Worm (Caenorhabditis elegans): ENCODE data around the gene F08G12.3.

F08G12.3 gene

DNA sequence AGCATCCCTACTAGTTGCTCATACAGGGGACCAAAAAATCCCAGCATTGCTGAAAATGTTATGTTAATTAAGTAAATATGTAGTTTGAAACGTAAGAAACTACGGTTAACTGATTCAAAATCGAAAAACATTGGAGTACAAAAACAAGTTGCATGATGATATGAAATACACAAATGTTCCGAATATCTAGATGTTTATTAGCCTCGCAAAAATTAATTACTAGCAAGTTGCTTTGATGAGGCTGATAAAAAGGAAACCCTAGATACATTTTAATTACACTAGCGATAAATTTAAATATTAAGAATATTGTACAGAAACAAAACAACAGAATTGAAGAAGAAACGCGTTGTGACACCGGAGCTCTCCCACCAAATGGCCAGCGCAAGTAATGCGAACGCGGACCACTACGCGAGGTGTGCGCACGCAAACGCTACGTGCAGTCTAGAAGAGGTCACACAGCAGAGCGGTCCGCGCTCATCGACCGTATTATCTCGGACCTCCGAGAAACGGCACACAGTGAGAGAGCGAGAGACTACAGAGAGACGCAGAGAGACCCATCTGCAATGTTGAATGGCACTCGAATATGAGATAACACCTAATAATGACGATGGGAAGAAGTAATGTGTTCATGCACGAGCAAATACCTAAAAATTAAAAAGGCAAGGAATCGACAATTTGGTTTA lies 3.2 kb upstream of the F08G12.3 start, which contains the start of gene inx-2:
Gene inx-2, minus strand, starts transcription at position 51 of the 683 bp plus-strand sequence.
- TF ChIP-seq unc-62 (GFP tag; optimal IDR thresholded peaks at IDR 0.05) = no peak

DNA sequence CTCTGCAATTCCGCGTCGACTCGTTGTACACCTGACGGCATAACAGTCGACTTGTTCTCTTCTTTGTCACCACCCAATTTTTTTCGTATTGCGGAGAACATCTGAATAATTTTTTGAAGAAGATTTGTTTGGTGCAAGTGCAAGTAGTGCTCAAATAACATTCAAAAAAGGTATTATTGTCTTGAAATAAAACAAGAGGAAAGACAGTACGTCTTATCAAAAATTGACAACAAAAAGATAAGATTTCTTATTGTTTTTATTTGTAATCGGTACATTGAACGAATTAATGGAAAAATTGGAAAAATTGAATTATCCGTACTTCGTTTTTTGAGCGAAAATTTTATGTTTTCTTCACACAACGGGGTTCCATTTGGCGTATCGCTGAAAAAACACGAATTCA lies 5.7 kb downstream of the F08G12.3 start, which contains the start of gene F08G12.1:
Gene F08G12.1, minus strand, starts transcription at position 101 of the 400 bp plus-strand sequence.
- TF ChIP-seq unc-62 (GFP tag; optimal IDR thresholded peaks at IDR 0.05) = no peak

DNA sequence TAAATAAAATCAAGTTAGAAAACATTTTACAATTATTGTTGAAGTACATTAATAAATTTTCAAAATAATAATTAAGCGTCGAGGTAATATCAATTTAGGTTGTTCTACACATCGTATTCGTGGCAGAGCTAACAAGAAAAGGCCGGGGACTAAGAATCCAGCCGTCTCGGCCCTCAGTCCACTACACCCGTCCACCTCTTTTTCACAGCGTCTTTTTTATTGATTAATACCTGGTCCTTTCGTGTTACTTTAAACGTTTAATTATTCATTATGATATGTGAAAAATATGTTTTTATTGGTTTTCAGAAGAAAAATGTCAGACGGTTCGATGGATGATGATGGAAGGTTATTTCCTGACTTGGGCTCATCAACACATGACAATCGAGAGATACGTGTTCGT lies 7.0 kb downstream of the F08G12.3 start, which contains the start of gene vhl-1:
Gene vhl-1, plus strand, starts transcription at position 301 of the 400 bp plus-strand sequence.
- no peak for TF ChIP-seq unc-62 (GFP tag; optimal IDR thresholded peaks at IDR 0.05)

DNA sequence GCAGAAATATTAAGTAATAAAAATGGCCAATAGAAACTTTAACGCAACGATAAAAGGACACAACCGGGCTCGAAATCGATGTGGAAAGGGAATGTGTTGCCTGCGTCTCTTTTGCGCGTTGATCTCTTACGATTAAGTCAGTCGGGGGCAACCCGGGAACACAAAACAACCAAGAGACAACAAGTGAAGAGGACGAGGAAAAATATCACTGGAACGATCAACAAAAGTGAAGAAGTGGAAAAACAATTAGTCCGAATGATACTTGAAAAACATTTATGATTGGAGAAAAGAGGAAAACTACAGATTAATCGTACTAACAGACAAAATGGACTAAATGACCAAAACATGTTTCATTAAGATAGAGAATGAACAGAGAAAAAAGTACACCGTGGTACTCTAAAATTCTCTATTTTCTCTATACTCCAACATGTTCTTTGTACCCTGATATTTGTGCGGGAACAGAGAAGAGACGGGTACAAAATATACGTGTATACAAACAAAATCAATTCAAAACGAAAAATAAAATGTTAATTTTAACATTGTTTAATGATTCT lies 10.3 kb downstream of the F08G12.3 start, which contains the start of gene F08G12.5:
Gene F08G12.5, minus strand, starts transcription at position 1 of the 554 bp plus-strand sequence.
- TF ChIP-seq unc-62 (GFP tag; optimal IDR thresholded peaks at IDR 0.05) = no peak

DNA sequence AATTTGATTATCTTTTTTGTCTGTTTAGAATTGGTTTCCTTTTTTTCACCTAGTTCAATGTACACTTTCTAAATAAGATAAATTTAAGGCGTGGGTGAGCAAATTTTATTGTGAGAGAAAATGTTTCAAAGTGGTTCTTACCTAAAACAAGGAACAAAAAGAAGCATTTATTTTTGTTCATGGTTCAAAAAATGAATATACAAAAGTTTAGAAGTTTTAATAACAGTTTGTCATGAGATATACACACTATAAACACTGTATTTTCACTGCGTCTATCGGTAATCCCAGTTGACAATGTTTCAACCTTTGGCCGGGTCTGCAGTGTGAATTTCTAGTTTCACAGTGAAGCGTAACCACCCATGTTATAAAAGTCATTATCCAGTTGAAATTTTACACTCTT lies 15.3 kb downstream of the F08G12.3 start, which contains the start of gene F08G12.11:
Gene F08G12.11, minus strand, starts transcription at position 181 of the 400 bp plus-strand sequence.
- no peak for TF ChIP-seq unc-62 (GFP tag; optimal IDR thresholded peaks at IDR 0.05)

DNA sequence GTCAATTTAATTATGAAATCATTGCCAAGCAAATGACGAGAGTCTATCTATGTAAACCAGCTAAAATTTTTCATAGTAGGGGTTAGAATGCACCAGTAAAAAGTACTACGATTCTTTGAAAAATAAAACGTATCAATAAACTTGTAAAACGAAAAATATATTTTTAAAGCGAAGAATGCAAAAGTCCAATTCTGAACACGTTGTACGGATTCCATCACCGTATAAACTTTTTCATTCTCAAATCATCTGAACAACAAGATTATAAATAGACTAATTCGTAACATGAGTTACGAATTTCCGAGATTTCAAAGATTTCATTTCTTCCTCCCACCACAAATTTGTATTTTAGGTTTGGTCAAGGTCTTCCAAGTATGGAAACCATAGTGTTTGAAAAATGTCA lies 16.7 kb downstream of the F08G12.3 start, which contains the start of gene nlp-57:
Gene nlp-57, plus strand, starts transcription at position 301 of the 400 bp plus-strand sequence.
- no peak for TF ChIP-seq unc-62 (GFP tag; optimal IDR thresholded peaks at IDR 0.05)

DNA sequence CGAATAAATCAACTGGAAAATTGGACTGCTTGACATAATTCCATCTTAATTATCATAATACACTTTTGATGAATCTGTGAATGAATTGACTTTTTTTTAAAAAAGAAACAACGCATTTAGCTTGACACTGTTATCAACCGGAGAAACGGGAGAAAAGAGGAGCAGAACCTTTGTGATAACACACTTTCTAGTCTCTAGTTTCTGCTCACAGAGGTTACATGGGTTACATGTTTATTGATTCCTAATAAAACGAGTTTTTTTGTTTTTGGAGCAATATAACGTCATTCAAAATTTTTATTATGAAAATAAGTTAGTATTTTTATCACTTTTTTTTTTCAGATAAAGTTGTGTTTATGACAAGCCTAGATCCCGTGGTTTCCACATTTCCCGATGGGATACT lies 17.9 kb downstream of the F08G12.3 start, which contains the start of gene hizr-1:
Gene hizr-1, plus strand, starts transcription at position 340 of the 400 bp plus-strand sequence.
- no peak for TF ChIP-seq unc-62 (GFP tag; optimal IDR thresholded peaks at IDR 0.05)

DNA sequence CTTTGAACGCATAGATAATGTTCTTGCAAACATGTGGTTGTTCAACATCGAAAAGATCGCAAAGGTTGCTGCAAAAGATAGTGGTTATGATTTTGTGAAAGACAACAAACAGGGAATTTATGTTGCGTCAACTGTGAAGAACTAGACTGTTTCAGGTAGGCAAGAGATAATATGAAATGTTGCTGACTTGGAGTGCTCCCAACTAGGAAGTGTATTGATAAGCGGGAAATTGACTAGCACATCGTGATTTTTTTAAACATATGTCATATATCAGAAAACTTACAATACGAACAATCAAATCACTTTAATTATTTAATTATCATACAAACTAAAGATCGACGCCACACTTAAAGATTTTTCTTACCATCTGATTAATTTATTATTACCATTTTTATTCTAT lies 23.2 kb downstream of the F08G12.3 start:
- no peak for TF ChIP-seq unc-62 (GFP tag; optimal IDR thresholded peaks at IDR 0.05)

DNA sequence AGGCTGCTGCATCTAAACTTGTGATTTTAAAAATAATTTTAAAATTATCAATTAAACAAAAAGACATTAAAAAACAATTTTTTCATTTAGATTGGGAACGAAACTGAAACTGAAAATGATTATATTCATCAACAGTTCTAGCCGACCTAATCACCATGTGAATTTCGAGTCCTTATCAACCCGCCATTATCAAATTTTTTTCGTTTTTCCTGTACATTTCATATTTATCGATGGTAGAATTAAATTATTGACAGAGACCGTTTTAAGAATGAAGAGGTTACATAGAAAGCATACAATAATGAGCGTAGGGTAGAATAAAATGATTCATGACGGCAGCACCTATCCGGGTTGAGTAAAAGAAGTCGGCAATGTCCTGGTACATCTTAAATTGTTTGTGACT lies 24.2 kb downstream of the F08G12.3 start, which contains the start of gene asm-2:
Gene asm-2, minus strand, starts transcription at position 12 of the 400 bp plus-strand sequence.
- TF ChIP-seq unc-62 (GFP tag; optimal IDR thresholded peaks at IDR 0.05) = no peak

DNA sequence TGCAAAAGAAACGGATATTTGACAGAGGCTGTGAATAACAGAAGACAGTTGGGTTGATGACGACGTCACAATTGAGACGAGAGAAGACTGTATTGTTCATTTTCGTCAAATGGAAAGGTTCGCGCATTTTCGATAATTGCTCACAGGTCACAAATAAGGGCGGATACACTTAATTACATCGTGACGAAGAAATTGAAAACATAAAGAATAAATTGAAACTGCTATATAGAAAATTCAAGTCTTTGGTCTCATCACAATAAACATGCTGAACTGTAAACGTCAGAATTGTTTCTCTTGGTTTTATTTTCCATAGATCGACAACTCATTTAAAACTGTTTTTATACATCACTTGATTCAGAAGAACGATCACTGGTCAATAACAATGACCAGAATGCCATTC lies 26.8 kb downstream of the F08G12.3 start, which contains the start of gene ZK455.5:
Gene ZK455.5, minus strand, starts transcription at position 101 of the 400 bp plus-strand sequence.
- no peak for TF ChIP-seq unc-62 (GFP tag; optimal IDR thresholded peaks at IDR 0.05)

DNA sequence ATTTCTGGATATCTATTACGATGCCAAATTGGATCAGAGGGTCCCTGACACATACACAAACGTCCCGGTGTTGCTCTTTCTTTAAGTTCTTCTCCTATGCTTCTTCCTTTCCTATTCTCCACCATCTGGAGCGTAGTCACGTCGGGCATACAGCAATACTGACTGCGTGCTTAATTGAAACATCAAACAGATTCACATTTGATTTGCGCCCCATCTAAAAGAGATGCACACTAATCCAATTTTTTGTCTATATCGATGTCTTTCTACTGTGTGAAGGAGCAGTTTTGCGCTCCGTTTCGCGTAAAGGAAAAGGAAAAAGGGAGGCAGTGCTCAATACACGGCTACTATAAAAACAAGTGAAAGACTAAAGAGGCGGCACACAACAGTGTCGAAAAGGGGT lies 28.7 kb downstream of the F08G12.3 start:
- no peak for TF ChIP-seq unc-62 (GFP tag; optimal IDR thresholded peaks at IDR 0.05)

DNA sequence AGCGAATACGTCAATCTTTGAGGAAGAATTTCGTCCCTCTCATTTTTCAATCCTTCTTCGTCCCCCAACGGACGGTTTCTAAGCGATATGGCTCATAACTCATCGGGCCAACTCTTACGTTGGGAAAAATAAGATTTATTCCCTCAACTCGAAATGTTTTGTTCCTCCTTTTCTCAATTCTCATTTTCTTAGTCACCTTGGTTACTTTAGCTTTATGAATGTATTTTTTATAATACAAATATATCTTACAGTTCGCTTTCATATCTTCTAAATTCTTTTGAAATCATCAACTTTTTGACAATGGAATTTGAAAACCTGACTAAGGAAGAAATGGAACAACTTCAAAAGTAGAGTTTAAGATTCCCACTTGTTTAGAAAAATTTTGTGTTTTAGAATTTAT lies 29.4 kb downstream of the F08G12.3 start, which contains the start of gene npr-9:
Gene npr-9, plus strand, starts transcription at position 301 of the 400 bp plus-strand sequence.
- TF ChIP-seq unc-62 (GFP tag; optimal IDR thresholded peaks at IDR 0.05) = no peak

DNA sequence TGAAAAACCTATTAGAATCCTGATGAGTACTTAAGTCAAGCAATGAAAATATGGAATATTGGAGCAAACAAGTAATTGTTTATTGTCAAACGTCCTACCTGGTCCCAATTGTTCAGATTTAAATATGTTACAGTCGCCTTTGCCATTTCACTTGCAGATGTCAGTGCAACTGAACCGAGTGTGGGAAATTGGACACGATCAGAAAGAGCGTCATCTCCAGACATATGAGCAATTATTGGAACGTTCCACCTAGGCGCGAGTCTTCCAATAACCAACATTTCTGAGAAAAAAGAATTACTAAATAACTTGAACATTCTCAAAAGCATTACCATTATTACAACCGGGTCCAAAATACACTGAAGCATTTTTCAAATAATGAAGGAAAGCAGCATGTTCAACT lies 37.0 kb downstream of the F08G12.3 start:
- TF ChIP-seq unc-62 (GFP tag; optimal IDR thresholded peaks at IDR 0.05) = no peak

DNA sequence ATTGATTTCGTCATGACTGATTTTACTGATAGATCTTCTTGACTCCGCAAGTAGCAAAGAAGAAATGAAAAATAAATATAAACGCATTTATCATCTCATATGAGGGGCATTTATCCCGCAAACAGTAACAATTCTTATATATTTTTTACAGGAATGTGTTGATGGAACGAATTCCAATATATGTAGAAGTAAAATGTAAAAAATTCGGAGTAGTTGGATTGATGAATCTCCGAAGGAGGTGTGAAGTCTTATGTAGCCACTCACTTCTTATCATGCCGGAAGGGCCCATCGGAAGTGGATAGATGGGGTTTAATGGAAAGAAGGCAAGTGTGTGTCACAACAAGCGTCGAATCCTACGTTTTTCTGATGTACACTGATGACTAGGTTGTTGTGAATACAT lies 37.7 kb downstream of the F08G12.3 start, which contains the start of gene gcy-9:
Gene gcy-9, minus strand, starts transcription at position 101 of the 400 bp plus-strand sequence.
- TF ChIP-seq unc-62 (GFP tag; optimal IDR thresholded peaks at IDR 0.05) = no peak

DNA sequence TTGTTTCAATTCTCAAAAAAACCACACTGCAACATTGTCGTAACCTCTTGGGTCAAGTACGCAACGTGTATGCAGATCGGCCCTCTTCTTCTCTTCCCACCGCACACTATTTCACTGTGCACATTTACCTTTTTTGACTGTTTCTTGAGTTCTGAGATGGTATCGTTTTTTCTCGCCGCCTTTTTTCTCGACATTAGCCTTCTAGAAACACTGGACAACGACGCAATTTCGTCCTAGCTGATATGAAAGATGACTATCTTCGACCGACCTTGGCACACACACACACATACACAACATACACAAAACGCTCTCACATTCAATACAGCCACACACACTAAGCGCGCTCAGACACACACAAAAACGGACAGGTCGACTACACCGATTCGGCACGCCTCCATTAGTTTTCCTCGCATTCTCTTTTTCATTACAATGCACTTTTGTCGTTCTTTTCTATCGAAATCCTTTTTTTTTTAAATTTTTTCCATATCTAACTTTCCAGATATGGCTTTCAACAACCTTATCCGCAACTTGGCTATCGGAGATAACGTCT lies 39.4 kb downstream of the F08G12.3 start, which contains the start of gene aco-1:
Gene aco-1, plus strand, starts transcription at position 500 of the 550 bp plus-strand sequence.
- no peak for TF ChIP-seq unc-62 (GFP tag; optimal IDR thresholded peaks at IDR 0.05)

DNA sequence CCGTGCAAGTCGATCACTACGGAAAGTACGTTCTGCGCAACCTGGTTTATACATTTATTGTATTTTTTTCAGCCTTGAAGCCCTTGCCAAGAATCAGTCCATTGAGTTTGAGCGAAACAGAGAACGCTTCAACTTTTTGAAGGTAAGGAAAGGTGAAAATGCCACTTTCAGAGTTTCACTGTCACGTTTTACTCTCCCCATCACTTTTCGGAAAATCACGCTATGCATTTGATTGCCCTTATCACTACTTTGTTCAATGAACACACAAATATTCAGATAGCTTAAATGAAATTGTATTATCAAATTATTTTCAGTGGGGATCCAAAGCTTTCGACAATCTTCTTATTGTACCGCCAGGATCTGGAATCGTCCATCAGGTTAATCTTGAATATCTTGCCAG lies 40.4 kb downstream of the F08G12.3 start:
- no peak for TF ChIP-seq unc-62 (GFP tag; optimal IDR thresholded peaks at IDR 0.05)
